Comparison of ENCODE assay signal across 1 fruit fly cellular context in the genomic region with DNA sequence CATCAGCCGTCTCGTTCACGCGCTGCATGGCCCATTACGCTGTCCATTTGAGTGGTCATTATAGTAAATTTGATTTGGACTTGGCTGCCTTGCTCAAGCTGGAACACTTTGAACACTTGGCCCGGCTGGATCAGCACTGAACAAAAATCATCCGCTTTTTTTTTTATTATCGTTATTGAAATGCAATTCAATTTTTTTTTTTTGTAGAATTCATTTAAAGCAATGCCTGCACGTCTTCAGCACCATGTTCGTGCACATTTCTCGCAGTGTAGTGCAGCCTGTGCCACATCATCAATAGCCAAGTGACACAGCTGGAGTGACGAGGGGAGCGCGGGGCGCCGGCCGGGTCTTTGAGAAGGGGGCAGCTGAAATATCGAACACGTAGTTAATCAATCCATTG.
TF ChIP-seq lines count a peak whose summit lies in the region.

No protein-coding gene starts in this region.

TF ChIP-seq in whole organism, prepupa, 60 proteins besides CTCF, POLR2A, EP300 and RAD21 (continued from another document):
- no peak for TF ChIP-seq Hr38 (GFP tag; optimal IDR thresholded peaks at IDR 0.05; lab: Kevin White, UChicago)
- TF ChIP-seq eg (GFP tag; IDR thresholded peaks at IDR 0.05; lab: Robert Waterston, UW) = peak; percentile 68; the same call in 2 of the 3 replicates
- no peak for TF ChIP-seq CG4318 (GFP tag; optimal IDR thresholded peaks at IDR 0.05; lab: Kevin White, UChicago)
- peak; percentile 23 for TF ChIP-seq Lpt (GFP tag; optimal IDR thresholded peaks at IDR 0.05; lab: Kevin White, UChicago)
- peak; percentile 35 for TF ChIP-seq dac (GFP tag; optimal IDR thresholded peaks at IDR 0.05; lab: Kevin White, UChicago)
- TF ChIP-seq CG8119 (GFP tag; IDR thresholded peaks at IDR 0.05; lab: Robert Waterston, UW) = peak; percentile 61; the same call in 1 of the 3 replicates
- no peak for TF ChIP-seq CG10669 (GFP tag; optimal IDR thresholded peaks at IDR 0.05; lab: Kevin White, UChicago)
- TF ChIP-seq Eip93F (GFP tag; optimal IDR thresholded peaks at IDR 0.05; lab: Kevin White, UChicago) = no peak
- TF ChIP-seq net (GFP tag; optimal IDR thresholded peaks at IDR 0.05; lab: Kevin White, UChicago) = peak; percentile 8
- TF ChIP-seq cyc (GFP tag; optimal IDR thresholded peaks at IDR 0.05; lab: Kevin White, UChicago) = no peak
- TF ChIP-seq CG6276 (GFP tag; optimal IDR thresholded peaks at IDR 0.05; lab: Kevin White, UChicago) = peak; percentile 23
- TF ChIP-seq CG15336 (GFP tag; IDR thresholded peaks at IDR 0.05; lab: Robert Waterston, UW) = peak; percentile 64
- no peak for TF ChIP-seq ss (GFP tag; optimal IDR thresholded peaks at IDR 0.05; lab: Kevin White, UChicago)
- no peak for TF ChIP-seq esn (GFP tag; optimal IDR thresholded peaks at IDR 0.05; lab: Kevin White, UChicago)
- TF ChIP-seq Sox102F (GFP tag; optimal IDR thresholded peaks at IDR 0.05; lab: Kevin White, UChicago) = no peak
- no peak for TF ChIP-seq spab (GFP tag; optimal IDR thresholded peaks at IDR 0.05; lab: Kevin White, UChicago)
- no peak for TF ChIP-seq CG11294 (GFP tag; IDR thresholded peaks at IDR 0.05; lab: Robert Waterston, UW)
TF ChIP-seq in whole organism, prepupa: peak in this region for 20.
